Worm (Caenorhabditis elegans): ENCODE data around the gene C23H3.2.
A peak's percentile ranks its signal among the peaks of the same experiment; 100 is the strongest.

DNA sequence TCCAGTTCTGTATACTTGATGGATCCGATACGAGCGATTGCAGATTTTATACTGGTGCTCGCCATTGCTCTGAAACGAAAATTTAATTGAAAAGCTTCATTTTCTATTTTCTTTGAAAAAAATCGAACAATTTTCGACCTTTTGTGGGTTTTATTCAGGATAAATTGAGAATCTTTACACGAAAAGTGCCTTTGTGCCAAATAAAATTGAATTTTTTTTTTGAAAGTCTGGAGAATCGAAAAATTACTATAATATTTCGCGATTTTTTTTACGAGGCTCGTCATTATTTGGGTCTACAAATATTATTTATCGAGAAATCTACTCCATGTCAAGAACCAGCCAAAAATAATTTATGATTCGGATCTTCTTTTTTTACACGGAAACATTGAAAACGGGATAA, 19.2 kb upstream of the C23H3.2 start, which contains the start of gene F23F1.10:
- no peak for TF ChIP-seq ztf-11 (tag; optimal IDR thresholded peaks at IDR 0.05)
- TF ChIP-seq T20F7.1 (GFP tag; optimal IDR thresholded peaks at IDR 0.05): peak; percentile 14
